Fruit fly (Drosophila melanogaster): ENCODE measurements around the gene ppk13.

ppk13 gene

DNA sequence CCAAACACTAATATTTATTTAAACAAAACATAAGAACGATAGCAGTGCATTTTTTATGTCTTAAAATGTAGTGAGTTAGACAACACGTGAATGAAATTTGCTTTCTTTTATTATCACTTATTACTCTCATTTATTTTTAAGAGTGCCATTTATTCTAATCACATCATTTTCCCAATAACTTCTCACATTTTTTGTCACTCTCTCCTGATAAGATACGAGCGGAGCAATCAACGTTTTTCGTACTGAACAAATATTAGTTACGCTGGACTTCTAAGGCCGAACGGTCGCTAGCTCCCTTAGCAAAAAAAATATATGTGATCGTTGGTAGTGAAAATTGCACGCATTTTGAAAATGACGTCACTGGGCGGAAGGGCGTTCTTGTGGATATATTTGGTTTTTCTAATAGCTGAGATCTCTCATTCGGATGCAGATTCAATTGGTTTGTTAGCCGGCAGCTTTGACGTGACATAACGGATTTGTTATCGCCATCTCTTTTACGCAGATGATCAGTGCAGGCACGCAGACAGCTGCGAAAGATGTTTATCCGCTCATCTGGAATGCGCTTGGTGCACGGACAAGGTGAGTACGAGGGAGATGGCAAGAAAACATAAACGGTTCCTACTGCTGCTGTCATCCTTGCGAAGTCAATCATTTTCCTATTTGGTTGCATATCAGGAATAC lies 35.6 kb downstream of the ppk13 start, which contains the start of gene Itgbn:
Itgbn (plus strand) TSS at position 251 of the 681 bp plus-strand sequence.
- TF ChIP-seq CG8478 (optimal IDR thresholded peaks at IDR 0.05) (no peak), CTCF (optimal IDR thresholded peaks at IDR 0.05) (no peak)

DNA sequence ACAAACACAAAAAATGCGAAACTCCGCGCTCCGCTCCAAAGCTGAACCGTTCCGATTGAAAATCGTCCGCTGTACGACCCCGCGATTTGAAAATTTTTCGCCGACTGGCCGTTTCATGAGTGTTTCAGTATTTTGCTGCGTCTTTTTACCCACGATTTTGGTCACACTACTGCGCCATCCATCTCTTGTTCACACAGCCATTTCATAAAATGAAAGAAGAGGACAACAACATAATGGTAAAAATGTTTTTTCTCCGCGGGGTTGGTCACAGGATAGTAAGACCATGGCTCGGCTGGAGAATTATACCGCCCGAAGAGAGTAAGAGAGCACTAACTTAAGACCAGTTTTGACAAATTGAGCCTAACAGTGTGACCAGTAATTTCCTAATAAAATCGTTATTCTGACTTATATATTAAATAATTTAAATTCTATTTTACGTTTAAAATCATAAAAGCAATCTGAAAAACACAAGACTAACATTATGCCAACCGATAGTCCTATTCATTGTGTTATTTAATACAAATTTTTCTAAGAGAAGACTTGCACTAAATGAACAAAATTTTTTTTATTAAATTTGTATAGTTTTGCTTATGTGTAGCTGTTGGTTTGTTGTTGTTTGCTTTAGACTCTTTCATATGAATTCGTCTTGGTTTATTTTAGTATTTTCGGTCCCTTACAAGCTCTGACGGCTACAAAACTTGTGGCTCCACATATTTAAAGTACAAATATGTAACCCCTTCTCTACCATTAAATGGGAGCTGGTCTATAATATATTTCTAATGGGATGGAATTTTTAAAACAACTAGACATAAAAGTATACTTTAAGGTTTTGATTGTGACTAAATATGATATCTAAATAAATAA lies 36.4 kb downstream of the ppk13 start, which contains the start of gene CG42238:
CG42238 (minus strand) TSS at position 292 of the 864 bp plus-strand sequence.
- no peak for TF ChIP-seq CG8478 (optimal IDR thresholded peaks at IDR 0.05)
- no peak for TF ChIP-seq CTCF (optimal IDR thresholded peaks at IDR 0.05)

DNA sequence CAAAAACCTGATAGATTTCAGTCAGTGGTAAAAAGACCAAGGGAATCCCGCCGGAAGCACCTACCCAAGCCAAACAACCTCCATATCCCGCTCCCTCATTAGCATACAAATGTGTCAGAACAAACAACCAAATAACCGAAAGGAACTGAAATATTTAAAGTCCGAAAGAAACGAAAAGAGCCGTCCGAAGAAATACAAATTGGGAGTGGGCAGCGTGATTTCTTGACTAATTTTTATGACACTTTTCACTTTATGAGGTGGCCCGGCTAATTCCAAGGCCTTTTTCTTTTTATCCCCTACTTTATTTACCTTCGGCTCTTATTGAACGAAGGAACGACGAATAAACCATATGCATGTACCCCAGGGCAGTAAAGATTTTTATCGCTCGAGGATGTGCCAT lies 47.8 kb downstream of the ppk13 start:
- TF ChIP-seq CG8478 (optimal IDR thresholded peaks at IDR 0.05) (no peak), CTCF (optimal IDR thresholded peaks at IDR 0.05) (no peak)

DNA sequence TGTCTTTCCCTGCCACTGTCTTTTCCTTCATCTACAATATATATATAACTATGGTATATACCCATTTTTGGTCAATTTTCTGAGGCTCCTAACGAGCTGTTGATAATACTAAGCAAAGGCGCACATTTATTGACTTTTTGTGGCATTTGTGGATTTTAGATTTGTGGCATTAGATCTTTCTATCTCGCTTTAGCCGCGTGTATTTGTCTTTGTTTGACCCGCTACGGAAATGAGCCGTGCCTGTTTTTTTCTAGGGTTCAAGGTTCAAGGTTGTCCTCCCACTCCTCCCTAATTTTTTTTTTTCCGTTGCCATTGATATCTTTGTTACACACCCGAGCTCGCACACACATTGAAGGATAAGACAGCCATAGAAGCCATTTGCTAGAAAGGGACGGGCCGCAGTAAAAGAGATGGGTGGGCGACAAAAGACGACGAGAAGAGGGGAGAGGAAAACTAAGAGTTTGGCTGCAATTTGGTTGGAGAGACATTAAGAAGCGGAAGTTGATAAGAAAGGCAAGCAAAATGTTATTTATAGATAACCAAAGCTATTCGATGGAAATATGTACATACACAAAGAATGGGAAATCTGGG lies 48.9 kb downstream of the ppk13 start:
- TF ChIP-seq CG8478 (optimal IDR thresholded peaks at IDR 0.05): no peak

DNA sequence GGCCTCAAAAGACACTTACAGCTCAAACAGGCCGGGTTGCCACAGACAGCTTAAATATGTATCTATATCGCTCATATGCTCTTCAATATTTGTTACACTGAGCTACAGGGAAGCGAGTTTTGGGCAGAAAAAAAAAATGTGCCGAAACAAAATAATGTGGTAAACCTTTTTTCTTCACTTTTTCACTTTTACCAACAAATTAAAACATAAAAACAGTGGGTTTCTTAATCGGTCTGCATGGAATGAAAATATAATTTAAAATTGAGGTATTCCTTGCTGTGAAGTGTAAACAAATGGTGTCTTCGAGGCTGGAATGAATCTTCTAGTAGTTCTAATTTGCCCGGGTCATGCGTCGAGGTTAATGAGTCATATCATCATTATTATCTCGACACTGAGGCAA lies 49.8 kb downstream of the ppk13 start:
- no peak for TF ChIP-seq CTCF (optimal IDR thresholded peaks at IDR 0.05)
- TF ChIP-seq CG8478 (optimal IDR thresholded peaks at IDR 0.05): no peak

DNA sequence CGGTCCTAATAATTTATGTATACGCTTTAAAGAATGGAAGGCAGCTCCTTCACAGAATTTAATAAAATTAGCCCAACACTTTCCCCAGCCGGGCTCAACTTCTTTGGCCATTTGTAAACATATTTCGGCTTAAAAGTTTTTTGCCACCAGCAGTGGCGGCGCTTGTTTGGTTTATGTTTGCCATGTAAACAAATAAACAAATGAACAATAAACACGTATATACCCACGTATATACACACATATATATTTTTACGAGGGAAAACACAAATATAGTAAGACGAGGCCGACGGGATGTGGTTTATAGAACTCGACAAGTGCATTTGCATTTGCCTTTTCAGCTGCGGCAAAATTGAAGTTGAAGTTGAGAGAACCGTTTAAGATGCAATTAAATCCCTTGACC lies 50.8 kb downstream of the ppk13 start:
- TF ChIP-seq CTCF (optimal IDR thresholded peaks at IDR 0.05) (no peak), CG8478 (optimal IDR thresholded peaks at IDR 0.05) (no peak)
